Worm (Caenorhabditis elegans) whole organism, late embryonic: ENCODE results near the gene C14C6.5.

Experiments
- F13H6.1 ChIP-seq: sonication (generic microtip); optimal IDR thresholded peaks from 2 replicates; lab custom pipeline; 2016; ENCODE audit warnings: missing genetic modification characterization, missing compliant biosample characterization
- ceh-9 ChIP-seq: sonication (generic microtip); optimal IDR thresholded peaks from 2 replicates; lab custom pipeline; 2016; ENCODE audit warnings: mild to moderate bottlenecking, missing genetic modification characterization, inconsistent platforms, missing compliant biosample characterization

- TF ChIP-seq ceh-9 (tag; lab: Kevin White, UChicago) = no peak
- no peak for TF ChIP-seq F13H6.1 (tag; lab: Kevin White, UChicago)
Observed at ce11 chrV:568105-568504, 31.7 kb downstream of the C14C6.5 start, which contains the start of gene sri-72.
